Worm (Caenorhabditis elegans) whole organism, late embryonic: ENCODE results near the gene T25D3.3.

Experiments used
- C08G9.2 ChIP-seq: sonication (generic microtip); optimal IDR thresholded peaks from 2 replicates; lab custom pipeline; 2016; ENCODE audit warnings: mild to moderate bottlenecking, missing genetic modification characterization, moderate library complexity, missing compliant biosample characterization
- C38D4.7 ChIP-seq: fragments of 200-800 bp; sonication (Bioruptor generic); optimal IDR thresholded peaks from 2 replicates; lab custom pipeline; 2018; ENCODE audit warnings: mild to moderate bottlenecking, missing genetic modification characterization, moderate library complexity, missing compliant biosample characterization
- F13H6.1 ChIP-seq: sonication (generic microtip); optimal IDR thresholded peaks from 2 replicates; lab custom pipeline; 2016; ENCODE audit warnings: missing genetic modification characterization, missing compliant biosample characterization
- K02D7.2 ChIP-seq: sonication (generic microtip); optimal IDR thresholded peaks from 2 replicates; lab custom pipeline; 2017; ENCODE audit warnings: mild to moderate bottlenecking, missing genetic modification characterization, missing compliant biosample characterization
- T23F11.4 ChIP-seq: fragments of 200-800 bp; sonication (Bioruptor generic); optimal IDR thresholded peaks from 2 replicates; lab custom pipeline; 2018; ENCODE audit warnings: mild to moderate bottlenecking, missing genetic modification characterization, missing compliant biosample characterization
- Y22D7AL.16 ChIP-seq: sonication (generic microtip); optimal IDR thresholded peaks from 2 replicates; lab custom pipeline; 2016; ENCODE audit warnings: missing genetic modification characterization, missing compliant biosample characterization
- ama-1 ChIP-seq: fragments of 150-350 bp; optimal IDR thresholded peaks from 2 replicates; lab custom pipeline; 2014
- ceh-14 ChIP-seq: sonication (generic microtip); optimal IDR thresholded peaks from 2 replicates; lab custom pipeline; 2016; ENCODE audit warnings: missing genotype, missing genetic modification characterization, missing compliant biosample characterization
- ceh-18 ChIP-seq: sonication (generic microtip); optimal IDR thresholded peaks from 2 replicates; lab custom pipeline; 2016; ENCODE audit warnings: missing genetic modification characterization, missing compliant biosample characterization
- ceh-19 ChIP-seq: fragments of 200-800 bp; sonication (Bioruptor generic); optimal IDR thresholded peaks from 2 replicates; lab custom pipeline; 2018; ENCODE audit warnings: mild to moderate bottlenecking, missing genetic modification characterization, missing compliant biosample characterization
- ceh-31 ChIP-seq: sonication (generic microtip); optimal IDR thresholded peaks from 2 replicates; lab custom pipeline; 2016; ENCODE audit warnings: missing genetic modification characterization, missing compliant biosample characterization
- ceh-34 ChIP-seq: sonication (generic microtip); optimal IDR thresholded peaks from 2 replicates; lab custom pipeline; 2016; ENCODE audit warnings: mild to moderate bottlenecking, missing genetic modification characterization, missing compliant biosample characterization
- ceh-9 ChIP-seq: sonication (generic microtip); optimal IDR thresholded peaks from 2 replicates; lab custom pipeline; 2016; ENCODE audit warnings: mild to moderate bottlenecking, missing genetic modification characterization, inconsistent platforms, missing compliant biosample characterization
- che-1 ChIP-seq: sonication (generic microtip); optimal IDR thresholded peaks from 2 replicates; lab custom pipeline; 2016; ENCODE audit warnings: mild to moderate bottlenecking, missing genetic modification characterization, missing compliant biosample characterization
- dmd-4 ChIP-seq: sonication (generic microtip); optimal IDR thresholded peaks from 2 replicates; lab custom pipeline; 2016; ENCODE audit warnings: borderline replicate concordance, missing genetic modification characterization, missing compliant biosample characterization
- dve-1 ChIP-seq: sonication (generic microtip); optimal IDR thresholded peaks from 2 replicates; lab custom pipeline; 2017; ENCODE audit warnings: antibody characterized with exemption, mild to moderate bottlenecking, missing genetic modification characterization, missing compliant biosample characterization
- elt-2 ChIP-seq: sonication (generic microtip); optimal IDR thresholded peaks from 2 replicates; lab custom pipeline; 2016; ENCODE audit warnings: missing genetic modification reagents, missing genetic modification characterization, missing compliant biosample characterization
- elt-4 ChIP-seq: sonication (generic microtip); optimal IDR thresholded peaks from 2 replicates; lab custom pipeline; 2016; ENCODE audit warnings: missing genetic modification characterization, missing compliant biosample characterization
- eyg-1 ChIP-seq: sonication (generic microtip); optimal IDR thresholded peaks from 2 replicates; lab custom pipeline; 2016; ENCODE audit warnings: missing genotype, missing genetic modification characterization, missing compliant biosample characterization
- fax-1 ChIP-seq: sonication (generic microtip); optimal IDR thresholded peaks from 2 replicates; lab custom pipeline; 2016; ENCODE audit warnings: missing genotype, missing genetic modification characterization, missing compliant biosample characterization
- fkh-10 ChIP-seq: fragments of 150-350 bp; optimal IDR thresholded peaks from 2 replicates; lab custom pipeline; 2014; ENCODE audit warnings: missing biosample characterization, missing genetic modification reagents, missing genetic modification characterization
- gmeb-2 ChIP-seq: sonication (generic microtip); optimal IDR thresholded peaks from 2 replicates; lab custom pipeline; 2016; ENCODE audit warnings: missing genetic modification characterization, inconsistent platforms, missing compliant biosample characterization
- hlh-15 ChIP-seq: sonication (generic microtip); optimal IDR thresholded peaks from 2 replicates; lab custom pipeline; 2016; ENCODE audit warnings: missing genetic modification characterization, missing compliant biosample characterization
- hlh-30 ChIP-seq: sonication (generic microtip); optimal IDR thresholded peaks from 2 replicates; lab custom pipeline; 2017; ENCODE audit warnings: antibody characterized with exemption, missing genetic modification characterization, missing compliant biosample characterization; ENCODE audit not compliant: insufficient read depth
- hlh-6 ChIP-seq: sonication (generic microtip); optimal IDR thresholded peaks from 2 replicates; lab custom pipeline; 2016; ENCODE audit warnings: missing genotype, missing genetic modification characterization, missing compliant biosample characterization
- madf-2 ChIP-seq: sonication (generic microtip); optimal IDR thresholded peaks from 2 replicates; lab custom pipeline; 2017; ENCODE audit warnings: missing genetic modification characterization, missing compliant biosample characterization
- mec-3 ChIP-seq: sonication (generic microtip); optimal IDR thresholded peaks from 2 replicates; lab custom pipeline; 2016; ENCODE audit warnings: borderline replicate concordance, missing genetic modification characterization, missing compliant biosample characterization
- nfya-1 ChIP-seq: sonication (generic microtip); optimal IDR thresholded peaks from 2 replicates; lab custom pipeline; 2017; ENCODE audit warnings: missing genetic modification characterization, mild to moderate bottlenecking, missing compliant biosample characterization, antibody characterized with exemption, moderate library complexity
- nhr-11 ChIP-seq: fragments of 150-350 bp; optimal IDR thresholded peaks from 2 replicates; lab custom pipeline; 2014; ENCODE audit warnings: missing biosample characterization, missing genetic modification characterization
- pag-3 ChIP-seq: sonication (generic microtip); optimal IDR thresholded peaks from 2 replicates; lab custom pipeline; 2016; ENCODE audit warnings: missing compliant biosample characterization, missing genetic modification characterization, borderline replicate concordance
- pat-9 ChIP-seq: fragments of 200-800 bp; sonication (Bioruptor generic); optimal IDR thresholded peaks from 2 replicates; lab custom pipeline; 2018; ENCODE audit warnings: mild to moderate bottlenecking, missing genetic modification characterization, moderate library complexity, missing compliant biosample characterization
- pha-2 ChIP-seq: sonication (generic microtip); optimal IDR thresholded peaks from 2 replicates; lab custom pipeline; 2017; ENCODE audit warnings: mild to moderate bottlenecking, missing genetic modification characterization, missing compliant biosample characterization
- pqm-1 ChIP-seq: sonication (generic microtip); optimal IDR thresholded peaks from 2 replicates; lab custom pipeline; 2016; ENCODE audit warnings: missing genetic modification characterization, missing compliant biosample characterization
- pros-1 ChIP-seq: fragments of 150-350 bp; optimal IDR thresholded peaks from 2 replicates; lab custom pipeline; 2014; ENCODE audit warnings: missing biosample characterization, missing genetic modification reagents, missing genetic modification characterization
- ref-2 ChIP-seq: sonication (generic microtip); optimal IDR thresholded peaks from 2 replicates; lab custom pipeline; 2016; ENCODE audit warnings: missing genetic modification characterization, missing compliant biosample characterization
- rnt-1 ChIP-seq: sonication (generic microtip); optimal IDR thresholded peaks from 2 replicates; lab custom pipeline; 2016; ENCODE audit warnings: missing genetic modification characterization, missing compliant biosample characterization
- sox-2 ChIP-seq: fragments of 200-800 bp; sonication (Bioruptor generic); IDR thresholded peaks from 2 replicates; pipeline ENCODE4 v1.3.6; 2022; ENCODE audit warnings: missing genetic modification reagents, missing genetic modification characterization, missing compliant biosample characterization
- sox-4 ChIP-seq: sonication (generic microtip); optimal IDR thresholded peaks from 2 replicates; lab custom pipeline; 2017; ENCODE audit warnings: mild to moderate bottlenecking, missing genetic modification characterization, inconsistent platforms, missing compliant biosample characterization
- syd-9 ChIP-seq: sonication (generic microtip); optimal IDR thresholded peaks from 2 replicates; lab custom pipeline; 2016; ENCODE audit warnings: mild to moderate bottlenecking, missing genetic modification characterization, moderate library complexity, missing compliant biosample characterization
- tbx-2 ChIP-seq: sonication (generic microtip); optimal IDR thresholded peaks from 2 replicates; lab custom pipeline; 2016; ENCODE audit warnings: missing genetic modification characterization, missing compliant biosample characterization
- tbx-7 ChIP-seq: sonication (generic microtip); optimal IDR thresholded peaks from 2 replicates; lab custom pipeline; 2016; ENCODE audit warnings: missing genotype, missing genetic modification characterization, missing compliant biosample characterization
- unc-42 ChIP-seq: sonication (generic microtip); optimal IDR thresholded peaks from 2 replicates; lab custom pipeline; 2016; ENCODE audit warnings: missing genotype, missing genetic modification characterization, missing compliant biosample characterization
- unc-55 ChIP-seq: sonication (generic microtip); optimal IDR thresholded peaks from 2 replicates; lab custom pipeline; 2017; ENCODE audit warnings: missing biosample characterization, missing genetic modification reagents, missing genetic modification characterization
- unc-86 ChIP-seq: sonication (generic microtip); optimal IDR thresholded peaks from 2 replicates; lab custom pipeline; 2016; ENCODE audit warnings: missing genetic modification characterization, missing compliant biosample characterization
- zip-5 ChIP-seq: sonication (generic microtip); optimal IDR thresholded peaks from 2 replicates; lab custom pipeline; 2016; ENCODE audit warnings: missing genetic modification characterization, missing compliant biosample characterization

The T25D3.3 gene

DNA sequence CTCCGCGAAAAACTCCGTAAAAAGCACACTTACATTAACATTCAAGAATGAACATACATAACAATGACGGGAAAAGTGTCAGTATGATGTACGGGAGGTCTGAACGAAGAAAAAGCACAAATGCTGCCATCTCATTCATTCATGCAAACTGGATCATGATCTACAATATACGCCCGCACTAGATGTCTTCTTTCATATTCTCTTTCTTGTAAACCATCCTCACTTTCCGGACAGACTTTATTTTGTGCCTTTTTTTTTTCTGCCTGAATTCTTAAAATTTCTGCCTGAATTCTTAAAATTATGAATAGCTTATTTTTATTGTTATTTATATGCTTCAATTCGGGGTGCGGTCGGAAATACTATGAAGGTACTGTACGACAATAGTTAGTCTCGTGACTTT lies 17.2 kb upstream of the T25D3.3 start, which contains the start of gene K10B4.1:
TSS of gene K10B4.1 (plus strand) at position 301 of the 400 bp plus-strand sequence.
- no peak for TF ChIP-seq ceh-34 (tag; lab: Kevin White, UChicago)
- TF ChIP-seq pros-1, result no peak
- TF ChIP-seq C38D4.7 (GFP tag; lab: Kevin White, UChicago), result no peak
- TF ChIP-seq fkh-10 (GFP tag; lab: Kevin White, UChicago), result no peak
- TF ChIP-seq dve-1 (tag; lab: Kevin White, UChicago), result no peak
- TF ChIP-seq rnt-1 (tag; lab: Kevin White, UChicago), result no peak
- no peak for TF ChIP-seq fax-1 (tag; lab: Kevin White, UChicago)
- no peak for TF ChIP-seq hlh-30 (tag; lab: Kevin White, UChicago)
- no peak for TF ChIP-seq che-1 (tag; lab: Kevin White, UChicago)
- no peak for TF ChIP-seq K02D7.2
- TF ChIP-seq Y22D7AL.16 (tag; lab: Kevin White, UChicago), result no peak
- TF ChIP-seq eyg-1 (tag; lab: Kevin White, UChicago), result no peak
- no peak for TF ChIP-seq dmd-4

DNA sequence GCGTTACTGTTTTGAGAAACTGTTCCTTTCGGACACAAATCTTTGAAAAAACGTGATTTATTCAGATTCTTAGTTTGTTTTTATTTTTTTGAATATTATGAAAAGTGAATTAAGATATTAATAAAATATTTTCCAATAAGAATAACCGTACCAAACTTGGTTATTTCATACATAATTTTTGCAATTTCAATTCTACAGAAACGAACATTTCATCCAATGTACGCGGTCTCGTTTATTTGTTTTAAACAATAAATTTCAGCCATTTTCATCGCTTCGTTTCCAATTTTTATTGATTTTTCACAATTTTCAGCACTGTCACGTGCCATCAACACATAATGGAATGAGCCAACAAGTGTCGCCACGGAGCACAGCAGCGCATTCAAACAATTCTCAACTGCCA lies 5.5 kb upstream of the T25D3.3 start, which contains the start of gene T25D3.4:
TSS of gene T25D3.4 (plus strand) at position 301 of the 400 bp plus-strand sequence.
- TF ChIP-seq unc-55 (GFP tag; lab: Kevin White, UChicago) (no peak), pros-1 (no peak), nhr-11 (tag; lab: Kevin White, UChicago) (no peak), ceh-9 (tag; lab: Kevin White, UChicago) (no peak), sox-4 (tag; lab: Kevin White, UChicago) (no peak), C38D4.7 (GFP tag; lab: Kevin White, UChicago) (no peak), nfya-1 (tag; lab: Kevin White, UChicago) (no peak), unc-86 (tag; lab: Kevin White, UChicago) (no peak), fkh-10 (GFP tag; lab: Kevin White, UChicago) (no peak), elt-4 (no peak), ceh-34 (tag; lab: Kevin White, UChicago) (no peak), pag-3 (no peak)
- TF ChIP-seq, all 69 proteins: peak for 0

DNA sequence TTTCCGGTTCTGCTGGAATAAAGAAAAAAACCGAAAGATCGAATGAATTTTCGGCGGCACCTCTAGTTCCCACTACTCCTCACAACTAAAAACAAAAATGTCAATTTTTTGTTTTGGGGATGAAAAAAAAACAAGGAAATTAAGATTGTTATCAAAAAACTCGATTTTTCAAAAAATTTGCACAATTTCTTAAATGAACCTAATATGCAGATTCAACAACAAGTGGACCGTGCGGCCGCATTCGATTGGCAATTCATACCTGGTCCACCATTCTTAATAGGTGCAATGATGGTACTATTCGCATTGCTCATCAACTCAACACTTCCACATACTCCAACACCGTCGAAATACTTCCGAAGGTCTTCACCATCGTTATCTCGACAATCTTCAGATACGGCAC lies 888 bp upstream of the T25D3.3 start:
- TF ChIP-seq ceh-19 (GFP tag; lab: Kevin White, UChicago), result no peak
- no peak for TF ChIP-seq ceh-14 (tag; lab: Kevin White, UChicago)
- no peak for TF ChIP-seq unc-55 (GFP tag; lab: Kevin White, UChicago)
- no peak for TF ChIP-seq tbx-7 (tag; lab: Kevin White, UChicago)
- TF ChIP-seq hlh-30 (tag; lab: Kevin White, UChicago), result no peak

DNA sequence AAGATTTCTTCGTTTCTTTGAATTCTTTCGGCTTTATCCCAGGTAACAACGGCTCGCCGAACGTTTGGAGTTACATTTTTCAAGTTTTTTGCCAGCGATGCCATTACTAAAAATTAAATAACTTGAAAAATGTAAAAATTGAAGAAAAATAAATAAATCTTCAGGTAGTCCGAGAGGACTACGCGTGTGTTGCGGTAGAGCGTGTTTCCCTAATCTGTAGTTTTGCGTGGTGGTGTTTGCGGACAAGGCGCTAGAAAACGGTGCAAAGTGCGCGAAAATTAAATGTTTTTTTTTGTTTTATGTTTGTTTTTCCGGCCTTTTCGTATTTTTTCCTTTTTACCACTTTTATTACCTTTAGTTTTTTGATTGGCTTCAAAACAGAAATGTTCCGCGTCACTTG lies 3.5 kb downstream of the T25D3.3 start, which contains the start of gene mrpl-28:
TSS of gene mrpl-28 (minus strand) at position 106 of the 400 bp plus-strand sequence.
- TF ChIP-seq sox-2 (GFP tag; lab: Robert Waterston, UW), result no peak
- TF ChIP-seq pqm-1 (tag; lab: Kevin White, UChicago), result peak; percentile 43
- no peak for TF ChIP-seq rnt-1 (tag; lab: Kevin White, UChicago)
- no peak for TF ChIP-seq pat-9 (tag; lab: Kevin White, UChicago)
- TF ChIP-seq unc-55 (GFP tag; lab: Kevin White, UChicago), result no peak
- TF ChIP-seq mec-3, result no peak
- TF ChIP-seq tbx-2 (tag; lab: Kevin White, UChicago), result peak; percentile 40
- TF ChIP-seq syd-9, result no peak
- no peak for TF ChIP-seq sox-4 (tag; lab: Kevin White, UChicago)
- peak; percentile 52 for TF ChIP-seq ceh-18
- no peak for TF ChIP-seq unc-86 (tag; lab: Kevin White, UChicago)
- peak; percentile 46 for TF ChIP-seq C08G9.2
- no peak for TF ChIP-seq ama-1 (lab: Kevin White, UChicago)
- no peak for TF ChIP-seq ref-2 (tag; lab: Kevin White, UChicago)
- TF ChIP-seq unc-42 (tag; lab: Kevin White, UChicago), result peak; percentile 69
- TF ChIP-seq K02D7.2, result no peak
- no peak for TF ChIP-seq hlh-15 (tag; lab: Kevin White, UChicago)
- TF ChIP-seq hlh-6, result no peak
- no peak for TF ChIP-seq C38D4.7 (GFP tag; lab: Kevin White, UChicago)
- TF ChIP-seq zip-5 (tag; lab: Kevin White, UChicago), result no peak
- TF ChIP-seq madf-2 (tag; lab: Kevin White, UChicago), result no peak
- TF ChIP-seq gmeb-2 (tag; lab: Kevin White, UChicago), result no peak
- no peak for TF ChIP-seq pros-1
- TF ChIP-seq tbx-7 (tag; lab: Kevin White, UChicago), result no peak
- TF ChIP-seq pha-2 (tag; lab: Kevin White, UChicago), result no peak
- TF ChIP-seq F13H6.1 (tag; lab: Kevin White, UChicago), result no peak
- peak; percentile 63 for TF ChIP-seq elt-2 (tag; lab: Kevin White, UChicago)
- peak; percentile 57 for TF ChIP-seq dve-1 (tag; lab: Kevin White, UChicago)
- peak; percentile 51 for TF ChIP-seq ceh-31 (tag; lab: Kevin White, UChicago)
- no peak for TF ChIP-seq T23F11.4 (GFP tag; lab: Kevin White, UChicago)
- no peak for TF ChIP-seq nhr-11 (tag; lab: Kevin White, UChicago)
- TF ChIP-seq eyg-1 (tag; lab: Kevin White, UChicago), result no peak
- no peak for TF ChIP-seq hlh-30 (tag; lab: Kevin White, UChicago)
